Worm (Caenorhabditis elegans) whole organism, mixed stage, embryonic: Measurements from ENCODE around the gene C28H8.3.
A peak's percentile ranks its signal among the peaks of the same experiment; 100 is the strongest.

Experiments used
- M03D4.4 ChIP-seq: sonication (generic microtip); optimal IDR thresholded peaks from 2 replicates; lab custom pipeline; 2017; ENCODE audit warnings: mild to moderate bottlenecking, missing genetic modification characterization, missing compliant biosample characterization
- bed-3 ChIP-seq: fragments of 200-800 bp; sonication (Bioruptor generic); optimal IDR thresholded peaks from 3 replicates; lab custom pipeline; 2018; ENCODE audit warnings: mild to moderate bottlenecking, missing genetic modification characterization, moderate library complexity, missing compliant biosample characterization
- ceh-39 ChIP-seq: fragments of 150-350 bp; optimal IDR thresholded peaks from 2 replicates; lab custom pipeline; 2014; ENCODE audit warnings: missing biosample characterization, missing genetic modification characterization
- ceh-43 ChIP-seq: fragments of 200-800 bp; sonication (Bioruptor generic); optimal IDR thresholded peaks from 2 replicates; lab custom pipeline; 2018; ENCODE audit warnings: mild to moderate bottlenecking, missing genetic modification characterization, moderate library complexity, missing compliant biosample characterization
- ceh-83 ChIP-seq: fragments of 200-800 bp; sonication (Bioruptor generic); optimal IDR thresholded peaks from 2 replicates; lab custom pipeline; 2018; ENCODE audit warnings: mild to moderate bottlenecking, missing genetic modification characterization, missing compliant biosample characterization
- ces-1 ChIP-seq: fragments of 150-350 bp; optimal IDR thresholded peaks from 2 replicates; lab custom pipeline; 2014; ENCODE audit warnings: missing biosample characterization, missing genetic modification reagents, missing genetic modification characterization
- cnd-1 ChIP-seq: fragments of 200-800 bp; sonication (Bioruptor generic); optimal IDR thresholded peaks from 2 replicates; lab custom pipeline; 2018; ENCODE audit warnings: mild to moderate bottlenecking, missing genetic modification characterization, missing compliant biosample characterization
- drap-1 ChIP-seq: fragments of 200-800 bp; sonication (Bioruptor generic); optimal IDR thresholded peaks from 3 replicates; lab custom pipeline; 2018; ENCODE audit warnings: mild to moderate bottlenecking, missing genetic modification characterization, missing compliant biosample characterization
- elt-1 ChIP-seq: sonication (generic microtip); optimal IDR thresholded peaks from 2 replicates; lab custom pipeline; 2017; ENCODE audit warnings: missing genetic modification characterization, mild to moderate bottlenecking, missing compliant biosample characterization, antibody characterized with exemption, moderate library complexity, borderline replicate concordance; ENCODE audit not compliant: insufficient read depth
- elt-3 ChIP-seq: fragments of 150-350 bp; optimal IDR thresholded peaks from 2 replicates; lab custom pipeline; 2014; ENCODE audit warnings: missing biosample characterization, missing genetic modification characterization
- flh-1 ChIP-seq: fragments of 200-800 bp; sonication (Bioruptor generic); optimal IDR thresholded peaks from 2 replicates; lab custom pipeline; 2018; ENCODE audit warnings: mild to moderate bottlenecking, missing genetic modification characterization, moderate library complexity, missing compliant biosample characterization
- ham-2 ChIP-seq: fragments of 200-800 bp; sonication (Bioruptor generic); optimal IDR thresholded peaks from 2 replicates; lab custom pipeline; 2018; ENCODE audit warnings: mild to moderate bottlenecking, missing genetic modification characterization, missing compliant biosample characterization
- hlh-1 ChIP-seq: fragments of 150-350 bp; optimal IDR thresholded peaks from 2 replicates; lab custom pipeline; 2014; ENCODE audit warnings: missing biosample characterization, missing genetic modification reagents, missing genetic modification characterization
- lin-13 ChIP-seq: fragments of 150-350 bp; optimal IDR thresholded peaks from 2 replicates; lab custom pipeline; 2014; ENCODE audit warnings: missing biosample characterization, missing genetic modification characterization
- lin-32 ChIP-seq: fragments of 200-800 bp; sonication (Bioruptor generic); optimal IDR thresholded peaks from 2 replicates; lab custom pipeline; 2018; ENCODE audit warnings: mild to moderate bottlenecking, missing genetic modification characterization, missing compliant biosample characterization
- lsy-2 ChIP-seq: fragments of 150-350 bp; optimal IDR thresholded peaks from 2 replicates; lab custom pipeline; 2014; ENCODE audit warnings: missing biosample characterization, missing genetic modification characterization
- mab-5 ChIP-seq: fragments of 150-350 bp; optimal IDR thresholded peaks from 2 replicates; lab custom pipeline; 2014; ENCODE audit warnings: missing biosample characterization, missing genetic modification characterization
- mep-1 ChIP-seq: fragments of 150-350 bp; optimal IDR thresholded peaks from 2 replicates; lab custom pipeline; 2017; ENCODE audit warnings: missing biosample characterization, missing genetic modification reagents, missing genetic modification characterization, inconsistent platforms
- mls-2 ChIP-seq: sonication (generic microtip); optimal IDR thresholded peaks from 2 replicates; lab custom pipeline; 2016; ENCODE audit warnings: mild to moderate bottlenecking, missing genetic modification characterization, moderate library complexity, missing compliant biosample characterization
- nhr-12 ChIP-seq: fragments of 150-350 bp; optimal IDR thresholded peaks from 2 replicates; lab custom pipeline; 2014; ENCODE audit warnings: missing biosample characterization, missing genetic modification characterization
- nhr-2 ChIP-seq: fragments of 150-350 bp; optimal IDR thresholded peaks from 2 replicates; lab custom pipeline; 2014; ENCODE audit warnings: missing biosample characterization, missing genetic modification characterization
- nhr-237 ChIP-seq: fragments of 150-350 bp; optimal IDR thresholded peaks from 2 replicates; lab custom pipeline; 2014; ENCODE audit warnings: missing biosample characterization, missing genetic modification characterization
- nhr-28 ChIP-seq: fragments of 150-350 bp; optimal IDR thresholded peaks from 2 replicates; lab custom pipeline; 2014; ENCODE audit warnings: missing biosample characterization, missing genetic modification characterization
- nhr-76 ChIP-seq: sonication (generic microtip); optimal IDR thresholded peaks from 2 replicates; lab custom pipeline; 2017; ENCODE audit warnings: missing biosample characterization, missing genetic modification characterization
- pha-4 ChIP-seq: fragments of 150-350 bp; optimal IDR thresholded peaks from 2 replicates; lab custom pipeline; 2018; ENCODE audit warnings: missing biosample characterization, missing genetic modification reagents, missing genetic modification characterization
- sem-2 ChIP-seq: fragments of 200-800 bp; sonication (Bioruptor generic); optimal IDR thresholded peaks from 2 replicates; lab custom pipeline; 2018; ENCODE audit warnings: mild to moderate bottlenecking, missing genetic modification characterization, missing compliant biosample characterization
- snpc-4 ChIP-seq: fragments of 150-350 bp; optimal IDR thresholded peaks from 2 replicates; lab custom pipeline; 2014; ENCODE audit warnings: missing biosample characterization, missing genetic modification characterization
- sptf-1 ChIP-seq: sonication (generic microtip); optimal IDR thresholded peaks from 2 replicates; lab custom pipeline; 2017; ENCODE audit warnings: mild to moderate bottlenecking, missing genetic modification characterization, moderate library complexity, missing compliant biosample characterization
- tbx-8 ChIP-seq: fragments of 200-800 bp; sonication (Bioruptor generic); optimal IDR thresholded peaks from 2 replicates; lab custom pipeline; 2018; ENCODE audit warnings: mild to moderate bottlenecking, missing genetic modification characterization, moderate library complexity, missing compliant biosample characterization
- unc-120 ChIP-seq: sonication (generic microtip); optimal IDR thresholded peaks from 2 replicates; lab custom pipeline; 2017; ENCODE audit warnings: missing genetic modification characterization, missing compliant biosample characterization; ENCODE audit not compliant: poor library complexity, severe bottlenecking
- unc-39 ChIP-seq: fragments of 150-350 bp; optimal IDR thresholded peaks from 2 replicates; lab custom pipeline; 2014; ENCODE audit warnings: missing biosample characterization, missing genetic modification characterization
- unc-62 ChIP-seq: fragments of 150-350 bp; optimal IDR thresholded peaks from 2 replicates; lab custom pipeline; 2014; ENCODE audit warnings: missing biosample characterization, missing genetic modification reagents, missing genetic modification characterization
- zip-8 ChIP-seq: fragments of 150-350 bp; optimal IDR thresholded peaks from 2 replicates; lab custom pipeline; 2014; ENCODE audit warnings: missing biosample characterization, missing genetic modification characterization
- ztf-11 ChIP-seq: fragments of 150-350 bp; optimal IDR thresholded peaks from 2 replicates; lab custom pipeline; 2014; ENCODE audit warnings: missing biosample characterization, missing genetic modification characterization

C28H8.3 gene

DNA sequence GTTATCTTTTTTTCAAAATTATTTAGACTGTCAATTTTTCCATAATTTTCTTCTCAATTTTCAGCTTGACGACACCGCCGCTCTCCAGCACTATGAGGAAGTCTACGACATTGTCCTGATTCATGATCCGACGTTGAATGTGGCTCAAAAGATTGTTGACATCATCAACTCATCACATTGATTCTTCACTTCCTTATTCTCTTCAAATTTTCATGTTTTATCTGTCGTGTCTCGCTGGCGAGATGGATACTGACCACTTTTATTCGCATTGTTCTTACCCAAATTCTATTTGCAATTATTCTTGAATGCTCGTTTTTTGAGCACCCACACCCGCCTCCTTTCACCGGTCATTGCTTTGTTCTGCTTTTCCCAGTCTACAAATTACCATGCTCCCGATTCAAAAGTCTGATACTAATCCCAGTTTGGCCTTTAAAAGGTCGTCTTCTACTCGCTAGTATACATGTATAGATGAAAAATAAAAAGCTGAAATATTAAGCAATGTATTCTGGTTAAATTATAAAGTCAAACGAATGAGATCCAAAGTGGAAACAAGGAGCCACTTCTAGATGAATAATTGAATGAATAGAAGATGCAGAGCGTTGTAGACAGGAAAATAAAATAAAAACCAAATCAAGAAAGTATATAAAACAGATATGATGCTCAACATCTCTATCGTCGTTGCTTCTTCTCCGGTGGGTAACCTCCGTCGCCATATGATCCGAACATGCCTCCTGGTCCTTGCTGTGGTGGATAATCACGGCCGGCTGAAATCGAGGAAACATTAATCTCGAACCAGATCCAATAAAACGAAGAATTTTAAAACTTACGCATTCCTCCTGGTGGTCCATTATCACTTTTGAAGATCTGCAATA is 44.8 kb downstream of the C28H8.3 start:
- no peak for TF ChIP-seq hlh-1
- TF ChIP-seq ztf-11 (tag; lab: Kevin White, UChicago), result no peak
- TF ChIP-seq nhr-2 (tag; lab: Kevin White, UChicago), result no peak
- no peak for TF ChIP-seq zip-8 (tag; lab: Kevin White, UChicago)
- TF ChIP-seq elt-1 (tag; lab: Kevin White, UChicago), result no peak
- TF ChIP-seq mab-5, result no peak
- no peak for TF ChIP-seq mls-2 (tag; lab: Kevin White, UChicago)
- no peak for TF ChIP-seq nhr-12
- no peak for TF ChIP-seq unc-39
- TF ChIP-seq lsy-2 (tag; lab: Kevin White, UChicago), result no peak
- TF ChIP-seq ham-2 (GFP tag; lab: Kevin White, UChicago), result no peak

DNA sequence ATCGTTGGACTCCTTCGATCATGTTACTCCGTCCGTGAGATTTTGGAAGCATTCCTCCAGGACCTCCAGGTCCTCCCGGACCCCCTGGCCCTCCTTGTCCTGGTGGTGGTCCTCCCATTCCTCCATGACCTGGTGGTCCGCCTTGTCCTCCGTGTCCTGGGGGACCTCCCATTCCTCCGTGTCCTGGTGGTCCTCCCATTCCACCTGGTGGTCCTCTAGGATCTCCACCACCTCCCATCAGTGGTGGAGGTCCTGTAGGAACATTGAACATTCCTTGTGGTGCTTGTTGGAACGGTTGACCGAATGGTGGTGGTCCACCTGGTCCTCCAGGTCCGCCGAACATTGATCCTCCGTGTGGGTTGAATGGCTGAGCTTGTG is 45.4 kb downstream of the C28H8.3 start:
- TF ChIP-seq nhr-76 (tag; lab: Kevin White, UChicago), result no peak
- no peak for TF ChIP-seq nhr-237 (tag; lab: Kevin White, UChicago)
- TF ChIP-seq, all 35 proteins: peak for 0

DNA sequence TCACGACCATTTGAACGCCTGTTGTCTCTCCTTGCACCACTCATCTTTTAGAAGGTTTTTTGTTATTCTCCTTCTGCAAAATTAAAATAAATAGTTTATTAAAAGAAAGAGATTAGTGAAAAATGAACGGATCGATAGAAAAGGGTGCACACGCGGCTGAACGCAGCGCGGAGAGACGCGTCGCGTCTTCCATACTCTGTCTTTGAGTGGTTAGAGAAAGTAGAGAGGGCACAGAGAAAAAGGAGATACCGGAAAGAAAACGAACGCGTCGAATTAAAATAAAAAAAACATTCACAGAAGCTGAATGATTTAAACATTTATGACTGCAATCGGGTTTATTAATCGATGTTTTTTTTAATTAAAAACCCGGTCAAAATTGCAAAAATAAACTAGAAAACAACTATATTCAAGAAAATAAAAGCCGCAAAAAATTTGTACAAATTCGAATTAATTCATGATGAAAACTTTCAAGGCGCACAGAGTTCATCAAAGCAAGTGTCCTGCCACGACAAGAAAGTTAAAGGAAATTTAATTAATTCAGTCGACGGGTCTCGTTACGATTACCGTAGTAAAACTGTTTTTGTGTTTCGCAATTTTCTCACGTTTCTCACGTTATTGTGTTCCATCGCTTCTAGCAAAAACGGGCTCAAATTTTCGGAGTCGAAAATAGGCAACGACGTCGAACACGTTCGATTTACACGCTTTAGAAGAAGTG is 49.8 kb downstream of the C28H8.3 start, which contains the start of the genes nono-1 and nop-1:
nono-1 (minus strand) TSS at position 75 of the 715 bp plus-strand sequence.
nop-1 (plus strand) TSS at position 551 of the 715 bp plus-strand sequence.
- TF ChIP-seq unc-120 (tag; lab: Kevin White, UChicago), result no peak
- no peak for TF ChIP-seq nhr-2 (tag; lab: Kevin White, UChicago)
- peak; percentile 10 for TF ChIP-seq mep-1
- TF ChIP-seq mls-2 (tag; lab: Kevin White, UChicago), result peak; percentile 22
- TF ChIP-seq unc-39, result no peak
- no peak for TF ChIP-seq elt-1 (tag; lab: Kevin White, UChicago)
- no peak for TF ChIP-seq nhr-237 (tag; lab: Kevin White, UChicago)
- TF ChIP-seq ceh-39, result peak; percentile 100
- no peak for TF ChIP-seq lin-32 (GFP tag; lab: Kevin White, UChicago)
- TF ChIP-seq unc-62 (GFP tag; lab: Kevin White, UChicago), result no peak
- no peak for TF ChIP-seq bed-3
- TF ChIP-seq ces-1 (GFP tag; lab: Kevin White, UChicago), result peak; percentile 9
- TF ChIP-seq M03D4.4 (tag; lab: Kevin White, UChicago), result no peak

DNA sequence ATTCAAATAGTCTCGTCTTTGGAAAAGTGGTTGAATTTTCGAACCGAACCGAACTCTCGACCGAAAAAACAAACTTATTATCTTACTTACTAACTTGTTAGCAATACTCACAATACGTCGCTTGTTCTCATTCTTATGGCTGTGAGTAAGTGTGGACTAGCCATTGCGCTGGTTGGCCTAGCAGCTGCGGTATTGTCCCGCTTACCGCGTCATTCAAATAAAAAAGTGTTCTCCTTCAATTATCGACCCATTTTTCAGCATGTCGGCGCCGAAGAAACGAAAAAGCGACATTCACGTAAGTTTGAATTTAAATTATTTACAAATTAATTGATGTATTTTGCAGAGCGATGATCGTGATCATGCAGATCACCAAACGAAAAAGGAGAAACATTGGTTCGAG is 50.5 kb downstream of the C28H8.3 start:
- peak; percentile 63 for TF ChIP-seq ceh-39
- TF ChIP-seq sem-2, result no peak
- no peak for TF ChIP-seq sptf-1 (tag; lab: Kevin White, UChicago)
- TF ChIP-seq tbx-8 (GFP tag; lab: Kevin White, UChicago), result no peak
- peak; percentile 49 for TF ChIP-seq ham-2 (GFP tag; lab: Kevin White, UChicago)
- TF ChIP-seq elt-1 (tag; lab: Kevin White, UChicago), result no peak
- no peak for TF ChIP-seq ceh-83 (GFP tag; lab: Kevin White, UChicago)
- TF ChIP-seq ztf-11 (tag; lab: Kevin White, UChicago), result no peak
- TF ChIP-seq nhr-12, result no peak
- TF ChIP-seq nhr-237 (tag; lab: Kevin White, UChicago), result no peak
- TF ChIP-seq lin-13, result no peak
- no peak for TF ChIP-seq ceh-43 (GFP tag; lab: Kevin White, UChicago)
- TF ChIP-seq lsy-2 (tag; lab: Kevin White, UChicago), result no peak
- no peak for TF ChIP-seq M03D4.4 (tag; lab: Kevin White, UChicago)
- TF ChIP-seq hlh-1, result no peak
- TF ChIP-seq flh-1 (GFP tag; lab: Kevin White, UChicago), result no peak

DNA sequence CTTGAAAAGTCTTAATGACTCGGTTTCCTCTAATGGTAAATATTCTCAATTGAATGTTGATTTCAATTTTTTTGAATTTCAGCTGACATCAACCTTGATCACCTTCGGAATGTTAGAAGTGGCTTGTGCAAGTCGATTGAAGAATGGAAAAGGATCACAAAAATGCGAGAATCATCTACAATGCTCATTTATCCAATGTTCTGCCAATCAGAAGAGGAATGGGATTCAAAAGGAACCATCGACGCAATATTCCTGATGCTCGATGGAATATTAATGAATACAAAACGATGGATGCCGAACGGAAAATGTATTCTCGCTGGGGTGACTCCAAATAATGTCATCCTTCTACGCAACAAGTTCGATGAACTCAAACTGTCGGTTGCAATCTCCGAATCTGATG is 53.1 kb downstream of the C28H8.3 start:
- no peak for TF ChIP-seq drap-1 (GFP tag; lab: Kevin White, UChicago)
- no peak for TF ChIP-seq zip-8 (tag; lab: Kevin White, UChicago)
- TF ChIP-seq pha-4 (tag; lab: Kevin White, UChicago), result no peak
- TF ChIP-seq ceh-83 (GFP tag; lab: Kevin White, UChicago), result no peak
- TF ChIP-seq elt-1 (tag; lab: Kevin White, UChicago), result no peak
- no peak for TF ChIP-seq nhr-28
- TF ChIP-seq ceh-39, result no peak
- TF ChIP-seq lin-13, result no peak
- TF ChIP-seq elt-3, result no peak
- TF ChIP-seq snpc-4, result no peak
- no peak for TF ChIP-seq unc-120 (tag; lab: Kevin White, UChicago)
- TF ChIP-seq ces-1 (GFP tag; lab: Kevin White, UChicago), result no peak
- TF ChIP-seq tbx-8 (GFP tag; lab: Kevin White, UChicago), result no peak
- TF ChIP-seq ztf-11 (tag; lab: Kevin White, UChicago), result no peak
- no peak for TF ChIP-seq sptf-1 (tag; lab: Kevin White, UChicago)
- TF ChIP-seq cnd-1, result no peak
- TF ChIP-seq lin-32 (GFP tag; lab: Kevin White, UChicago), result no peak
- no peak for TF ChIP-seq nhr-2 (tag; lab: Kevin White, UChicago)
